Fruit fly (Drosophila melanogaster) whole organism, pupa: ENCODE results near the gene Baldspot.

Source experiments
- CG10348 ChIP-seq: fragments of 200-800 bp; sonication (Bioruptor generic); IDR thresholded peaks from 2 replicates; pipeline ENCODE4 v1.3.6; 2022; ENCODE audit warnings: missing biosample characterization, missing genetic modification characterization
- CG12605 ChIP-seq: fragments of 200-800 bp; sonication (Bioruptor generic); IDR thresholded peaks from 2 replicates; pipeline ENCODE4 v1.3.6; 2022; ENCODE audit warnings: missing biosample characterization, missing genetic modification characterization
- CG13204 ChIP-seq: fragments of 200-800 bp; sonication (Bioruptor generic); optimal IDR thresholded peaks from 2 replicates; lab custom pipeline; 2018; ENCODE audit warnings: missing biosample characterization, mild to moderate bottlenecking, missing genetic modification characterization, moderate library complexity
- CG14655 ChIP-seq: fragments of 200-800 bp; sonication (Bioruptor generic); optimal IDR thresholded peaks from 3 replicates; lab custom pipeline; 2017; ENCODE audit warnings: mild to moderate bottlenecking, missing biosample characterization, missing genetic modification reagents, missing genetic modification characterization
- CG15710 ChIP-seq: fragments of 200-800 bp; sonication (Bioruptor generic); optimal IDR thresholded peaks from 2 replicates; lab custom pipeline; 2018; ENCODE audit warnings: missing biosample characterization, mild to moderate bottlenecking, missing genetic modification characterization, moderate library complexity
- CG17806 ChIP-seq: fragments of 200-800 bp; sonication (Bioruptor generic); optimal IDR thresholded peaks from 2 replicates; lab custom pipeline; 2018; ENCODE audit warnings: missing biosample characterization, mild to moderate bottlenecking, missing genetic modification characterization, moderate library complexity
- CG32121 ChIP-seq: fragments of 200-800 bp; sonication (Bioruptor generic); IDR thresholded peaks from 2 replicates; pipeline ENCODE4 v1.3.6; 2022; ENCODE audit warnings: missing biosample characterization, missing genetic modification characterization
- CG34367 ChIP-seq: fragments of 200-800 bp; sonication (Bioruptor generic); optimal IDR thresholded peaks from 2 replicates; lab custom pipeline; 2018; ENCODE audit warnings: missing biosample characterization, mild to moderate bottlenecking, missing genetic modification characterization
- CG4496 ChIP-seq: fragments of 200-800 bp; sonication (Bioruptor generic); IDR thresholded peaks from 3 replicates; pipeline ENCODE4 v1.3.6; 2022; ENCODE audit warnings: missing biosample characterization, missing genetic modification characterization
- CG8159 ChIP-seq: fragments of 200-800 bp; sonication (Bioruptor generic); optimal IDR thresholded peaks from 3 replicates; lab custom pipeline; 2018; ENCODE audit warnings: missing biosample characterization, mild to moderate bottlenecking, missing genetic modification characterization, moderate library complexity
- CG8301 ChIP-seq: fragments of 200-800 bp; sonication (Bioruptor generic); optimal IDR thresholded peaks from 2 replicates; lab custom pipeline; 2018; ENCODE audit warnings: missing biosample characterization, mild to moderate bottlenecking, missing genetic modification characterization
- CG9948 ChIP-seq: fragments of 200-800 bp; sonication (Bioruptor generic); optimal IDR thresholded peaks from 2 replicates; lab custom pipeline; 2018; ENCODE audit warnings: missing biosample characterization, mild to moderate bottlenecking, missing genetic modification characterization, moderate library complexity
- D1 ChIP-seq: fragments of 200-800 bp; sonication (Bioruptor generic); optimal IDR thresholded peaks from 2 replicates; lab custom pipeline; 2018; ENCODE audit warnings: missing biosample characterization, mild to moderate bottlenecking, missing genetic modification characterization, moderate library complexity
- EcR ChIP-seq: fragments of 200-800 bp; sonication (Bioruptor generic); optimal IDR thresholded peaks from 3 replicates; lab custom pipeline; 2019; ENCODE audit warnings: missing biosample characterization, missing genetic modification characterization, mild to moderate bottlenecking, moderate library complexity, missing genetic modification reagents
- Ets98B ChIP-seq: fragments of 200-800 bp; sonication (Bioruptor generic); IDR thresholded peaks from 2 replicates; pipeline ENCODE4 v1.3.6; 2022; ENCODE audit warnings: missing biosample characterization, missing genetic modification characterization
- Pif1A ChIP-seq: fragments of 200-800 bp; sonication (Bioruptor generic); optimal IDR thresholded peaks from 3 replicates; lab custom pipeline; 2016; ENCODE audit warnings: missing biosample characterization, missing genetic modification characterization
- Pif1B ChIP-seq: fragments of 200-800 bp; sonication (Bioruptor generic); optimal IDR thresholded peaks from 3 replicates; lab custom pipeline; 2016; ENCODE audit warnings: missing biosample characterization, missing genetic modification characterization
- Snoo ChIP-seq: fragments of 200-800 bp; sonication (Bioruptor generic); optimal IDR thresholded peaks from 3 replicates; lab custom pipeline; 2017; ENCODE audit warnings: missing biosample characterization, mild to moderate bottlenecking, missing genetic modification characterization, inconsistent platforms
- fd96Ca ChIP-seq: fragments of 200-800 bp; sonication (Bioruptor generic); IDR thresholded peaks from 3 replicates; pipeline ENCODE4 v1.3.6; 2022; ENCODE audit warnings: missing biosample characterization, missing genetic modification characterization
- gl ChIP-seq: fragments of 200-800 bp; sonication (Bioruptor generic); optimal IDR thresholded peaks from 2 replicates; lab custom pipeline; 2018; ENCODE audit warnings: missing biosample characterization, mild to moderate bottlenecking, missing genetic modification characterization
- rn ChIP-seq: fragments of 200-800 bp; sonication (Bioruptor generic); IDR thresholded peaks from 2 replicates; pipeline ENCODE4 v1.3.6; 2022; ENCODE audit warnings: missing biosample characterization, missing genetic modification characterization

Baldspot gene

dm6 chr3L:16610201-16610600 is 51.2 kb downstream of the Baldspot start, which contains the start of gene Prosbeta6:
Gene Prosbeta6 (minus strand): TSS chr3L:16610418.
- no peak for TF ChIP-seq CG10348
- no peak for TF ChIP-seq CG15710 (tag; lab: Kevin White, UChicago)
- no peak for TF ChIP-seq CG17806
- TF ChIP-seq D1 (tag; lab: Kevin White, UChicago), result no peak
- no peak for TF ChIP-seq CG14655 (GFP tag; lab: Kevin White, UChicago)
- TF ChIP-seq CG12605 (GFP tag; lab: Robert Waterston, UW), result no peak
- TF ChIP-seq rn (GFP tag; lab: Robert Waterston, UW), result no peak
- TF ChIP-seq CG13204 (GFP tag; lab: Kevin White, UChicago), result no peak
- no peak for TF ChIP-seq fd96Ca (GFP tag; lab: Robert Waterston, UW)
- TF ChIP-seq CG8159 (tag; lab: Kevin White, UChicago), result no peak

DNA sequence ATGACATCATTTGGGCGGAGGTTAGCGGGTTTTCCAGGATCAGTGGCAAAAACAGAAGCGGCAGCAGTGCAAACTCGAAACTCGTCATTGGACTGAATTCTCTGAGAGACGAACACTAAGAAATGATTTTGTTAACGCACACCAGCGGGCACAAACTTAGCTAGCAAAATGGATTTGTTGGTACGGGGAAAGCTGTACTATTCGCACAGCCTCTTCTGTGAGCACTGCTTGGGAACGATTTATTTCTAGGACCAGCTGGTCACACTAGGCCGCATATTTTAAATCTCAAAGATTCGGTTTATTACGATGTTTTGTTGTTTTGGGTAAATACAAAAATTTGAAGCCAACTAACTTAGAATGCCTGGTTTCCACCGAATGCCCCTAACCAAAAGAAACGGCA is 52.3 kb downstream of the Baldspot start, which contains the start of gene CG4098:
TSS of gene CG4098 (minus strand) at position 228 of the 400 bp plus-strand sequence.
- TF ChIP-seq EcR (GFP tag; lab: Kevin White, UChicago) (no peak), CG34367 (tag; lab: Kevin White, UChicago) (peak; percentile 34), Pif1B (GFP tag; lab: Kevin White, UChicago) (peak; percentile 20), gl (tag; lab: Kevin White, UChicago) (no peak), CG15710 (tag; lab: Kevin White, UChicago) (peak; percentile 47), CG13204 (GFP tag; lab: Kevin White, UChicago) (no peak), rn (GFP tag; lab: Robert Waterston, UW) (peak; percentile 55; the same call in 1 of the 2 replicates), CG4496 (GFP tag; lab: Robert Waterston, UW) (peak; percentile 84), CG8301 (peak; percentile 14), CG14655 (GFP tag; lab: Kevin White, UChicago) (peak; percentile 27), CG32121 (GFP tag; lab: Robert Waterston, UW) (peak; percentile 71), Snoo (tag; lab: Kevin White, UChicago) (peak; percentile 37), Ets98B (GFP tag; lab: Robert Waterston, UW) (peak; percentile 83), CG17806 (peak; percentile 42), fd96Ca (GFP tag; lab: Robert Waterston, UW) (peak; percentile 83), Pif1A (GFP tag; lab: Kevin White, UChicago) (peak; percentile 47), CG12605 (GFP tag; lab: Robert Waterston, UW) (peak; percentile 67), CG9948 (tag; lab: Kevin White, UChicago) (no peak), CG10348 (no peak), D1 (tag; lab: Kevin White, UChicago) (no peak), CG8159 (tag; lab: Kevin White, UChicago) (peak; percentile 30)
- TF ChIP-seq, all 21 proteins: peak for 15

dm6 chr3L:16602736-16603144 is 58.7 kb downstream of the Baldspot start, which contains the start of gene Arts:
Gene Arts (plus strand): TSS chr3L:16602851.
- TF ChIP-seq CG4496 (GFP tag; lab: Robert Waterston, UW) (no peak), CG10348 (no peak), CG17806 (peak; percentile 1), CG13204 (GFP tag; lab: Kevin White, UChicago) (no peak), Ets98B (GFP tag; lab: Robert Waterston, UW) (no peak), CG8159 (tag; lab: Kevin White, UChicago) (peak; percentile 43), Snoo (tag; lab: Kevin White, UChicago) (peak; percentile 11), Pif1A (GFP tag; lab: Kevin White, UChicago) (no peak), CG14655 (GFP tag; lab: Kevin White, UChicago) (peak; percentile 47), CG15710 (tag; lab: Kevin White, UChicago) (peak; percentile 28), fd96Ca (GFP tag; lab: Robert Waterston, UW) (no peak), gl (tag; lab: Kevin White, UChicago) (no peak), CG12605 (GFP tag; lab: Robert Waterston, UW) (no peak), CG34367 (tag; lab: Kevin White, UChicago) (peak; percentile 17), Pif1B (GFP tag; lab: Kevin White, UChicago) (no peak), CG8301 (no peak), rn (GFP tag; lab: Robert Waterston, UW) (no peak)
